Worm (Caenorhabditis elegans): ENCODE data around the gene F12A10.6.

- TF ChIP-seq F57A8.1 (GFP tag; optimal IDR thresholded peaks at IDR 0.05) (no peak), ama-1 (optimal IDR thresholded peaks at IDR 0.05) (no peak), ama-1 (GFP tag; optimal IDR thresholded peaks at IDR 0.05) (no peak), attf-6 (GFP tag; IDR thresholded peaks at IDR 0.05) (no peak), T07F8.4 (tag; optimal IDR thresholded peaks at IDR 0.05) (no peak), hmg-1.2 (GFP tag; IDR thresholded peaks at IDR 0.05) (no peak), efl-1 (GFP tag; optimal IDR thresholded peaks at IDR 0.05) (no peak), ceh-58 (GFP tag; IDR thresholded peaks at IDR 0.05) (no peak), dox-1 (GFP tag; IDR thresholded peaks at IDR 0.05) (no peak), unc-130 (GFP tag; optimal IDR thresholded peaks at IDR 0.05) (no peak), hmg-20 (GFP tag; IDR thresholded peaks at IDR 0.05) (no peak), F39B2.1 (GFP tag; IDR thresholded peaks at IDR 0.05) (no peak), madf-6 (GFP tag; IDR thresholded peaks at IDR 0.05) (no peak), unc-62 (GFP tag; optimal IDR thresholded peaks at IDR 0.05) (no peak), hrde-1 (tag; optimal IDR thresholded peaks at IDR 0.05; ENCODE audit: borderline replicate concordance) (no peak)
Measured at ce11 chrII:5518055-5518454, 23.8 kb upstream of the F12A10.6 start.
